Worm (Caenorhabditis elegans): ENCODE data around the gene B0244.9.

DNA sequence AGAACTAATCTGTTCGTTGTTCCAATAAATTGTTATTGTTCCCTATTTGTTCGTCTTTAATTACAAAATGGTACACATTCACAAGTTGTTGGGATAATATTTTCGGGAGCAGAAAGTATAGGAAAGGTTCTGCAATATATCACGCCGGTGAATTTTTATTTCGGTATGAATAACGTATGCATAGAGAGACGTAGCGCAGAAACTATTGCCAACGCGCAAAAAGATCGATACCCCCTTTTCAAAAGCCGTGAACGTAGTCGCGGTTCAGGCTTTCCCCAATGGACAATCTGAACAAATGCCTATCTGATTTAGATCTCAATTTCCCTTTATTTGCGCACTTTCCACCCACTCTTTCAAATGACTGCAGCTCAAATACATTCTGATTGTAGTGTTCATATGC is 50.7 kb downstream of the B0244.9 start, which contains the start of gene pst-2:
- no peak for TF ChIP-seq klf-2 (GFP tag; conservative IDR thresholded peaks at IDR 0.05)
- TF ChIP-seq ref-1 (GFP tag; conservative IDR thresholded peaks at IDR 0.05), result no peak
- TF ChIP-seq tab-1 (GFP tag; IDR thresholded peaks at IDR 0.05), result no peak

Data from whole organism, midembryonic.